Worm (Caenorhabditis elegans) whole organism, late embryonic: ENCODE data around the gene C23H3.5.

Source experiments
- ceh-6 ChIP-seq: fragments of 200-800 bp; sonication (Bioruptor generic); optimal IDR thresholded peaks from 2 replicates; lab custom pipeline; 2018; ENCODE audit warnings: mild to moderate bottlenecking, missing genetic modification characterization, missing compliant biosample characterization
- elt-2 ChIP-seq: sonication (generic microtip); optimal IDR thresholded peaks from 2 replicates; lab custom pipeline; 2016; ENCODE audit warnings: missing genetic modification reagents, missing genetic modification characterization, missing compliant biosample characterization
- hlh-30 ChIP-seq: sonication (generic microtip); optimal IDR thresholded peaks from 2 replicates; lab custom pipeline; 2017; ENCODE audit warnings: antibody characterized with exemption, missing genetic modification characterization, missing compliant biosample characterization; ENCODE audit not compliant: insufficient read depth
- nhr-11 ChIP-seq: fragments of 150-350 bp; optimal IDR thresholded peaks from 2 replicates; lab custom pipeline; 2014; ENCODE audit warnings: missing biosample characterization, missing genetic modification characterization
- odd-2 ChIP-seq: sonication (generic microtip); optimal IDR thresholded peaks from 2 replicates; lab custom pipeline; 2017; ENCODE audit warnings: antibody characterized with exemption, mild to moderate bottlenecking, missing genetic modification characterization, missing compliant biosample characterization

DNA sequence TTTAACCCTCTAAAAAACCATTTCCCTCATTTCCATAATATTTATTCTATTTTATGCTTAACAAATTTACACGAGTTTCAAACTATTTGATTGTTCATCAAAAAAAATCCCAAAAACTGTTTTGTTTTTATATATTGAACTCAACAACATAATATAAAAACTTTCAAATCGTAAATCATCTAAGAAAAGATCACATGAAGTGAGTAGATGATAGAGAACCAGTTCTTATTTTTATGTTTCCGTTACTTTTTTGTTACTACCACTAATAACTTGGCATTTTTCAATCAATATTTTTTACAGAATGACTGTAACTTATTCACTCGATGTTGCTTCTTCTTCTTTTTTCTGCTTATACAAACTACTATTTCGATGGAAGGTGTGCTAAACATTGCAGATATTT is 34.7 kb upstream of the C23H3.5 start, which contains the start of gene best-3:
- TF ChIP-seq elt-2 (tag; lab: Kevin White, UChicago) (no peak), nhr-11 (no peak), odd-2 (tag; lab: Kevin White, UChicago) (no peak), ceh-6 (GFP tag; lab: Kevin White, UChicago) (no peak), hlh-30 (tag; lab: Kevin White, UChicago) (no peak)
